Fruit fly (Drosophila melanogaster): ENCODE results near the gene CG12746.

- TF ChIP-seq Hr78 (GFP tag; optimal IDR thresholded peaks at IDR 0.05) (no peak), Chrac-16 (GFP tag; optimal IDR thresholded peaks at IDR 0.05) (no peak), CG15073 (GFP tag; optimal IDR thresholded peaks at IDR 0.05) (no peak), az2 (GFP tag; optimal IDR thresholded peaks at IDR 0.05) (no peak), Ptx1 (GFP tag; IDR thresholded peaks at IDR 0.05) (no peak), h (optimal IDR thresholded peaks at IDR 0.05) (no peak)
Observed at dm6 chr3R:5563420-5563819, 1.2 kb upstream of the CG12746 start, which contains the start of gene Pi4KIIalpha.

Data from whole organism, embryonic.